Worm (Caenorhabditis elegans) whole organism, L2 larva: ENCODE results near the gene rev-3.

ENCODE experiments used
- alr-1 ChIP-seq: fragments of 150-350 bp; optimal IDR thresholded peaks from 2 replicates; lab custom pipeline; 2014; ENCODE audit warnings: missing biosample characterization, missing genetic modification characterization
- aly-2 ChIP-seq: fragments of 150-350 bp; optimal IDR thresholded peaks from 2 replicates; lab custom pipeline; 2014; ENCODE audit warnings: missing biosample characterization, missing genetic modification characterization
- crh-2 ChIP-seq: sonication (generic microtip); optimal IDR thresholded peaks from 2 replicates; lab custom pipeline; 2017; ENCODE audit warnings: missing biosample characterization, missing genetic modification characterization
- egl-27 ChIP-seq: sonication (generic microtip); optimal IDR thresholded peaks from 3 replicates; lab custom pipeline; 2017; ENCODE audit warnings: missing biosample characterization, missing genetic modification reagents, missing genetic modification characterization
- elt-3 ChIP-seq: sonication (generic microtip); optimal IDR thresholded peaks from 2 replicates; lab custom pipeline; 2017; ENCODE audit warnings: missing biosample characterization, missing genetic modification characterization
- fos-1 ChIP-seq: fragments of 150-350 bp; optimal IDR thresholded peaks from 2 replicates; lab custom pipeline; 2014; ENCODE audit warnings: missing biosample characterization, missing genetic modification characterization
- lin-11 ChIP-seq: fragments of 150-350 bp; sonication (generic microtip); optimal IDR thresholded peaks from 2 replicates; lab custom pipeline; 2014; ENCODE audit warnings: missing biosample characterization, missing genetic modification characterization, inconsistent platforms, mixed read lengths
- lin-13 ChIP-seq: fragments of 150-350 bp; optimal IDR thresholded peaks from 2 replicates; lab custom pipeline; 2014; ENCODE audit warnings: missing biosample characterization, missing genetic modification reagents, missing genetic modification characterization
- lin-39 ChIP-seq: fragments of 150-350 bp; optimal IDR thresholded peaks from 2 replicates; lab custom pipeline; 2014; ENCODE audit warnings: missing biosample characterization, missing genetic modification reagents, missing genetic modification characterization
- mab-5 ChIP-seq: fragments of 150-350 bp; optimal IDR thresholded peaks from 2 replicates; lab custom pipeline; 2014; ENCODE audit warnings: missing biosample characterization, missing genetic modification characterization
- mdl-1 ChIP-seq, 2 experiments: fragments of 150-350 bp in 1 of 2; sonication (generic microtip) in 1 of 2; optimal IDR thresholded peaks; 2 replicates each; lab custom pipeline; 2017; ENCODE audit warnings: missing biosample characterization in 2 of 2, missing genetic modification characterization in 2 of 2
- nhr-10 ChIP-seq: sonication (generic microtip); optimal IDR thresholded peaks from 2 replicates; lab custom pipeline; 2017; ENCODE audit warnings: missing biosample characterization, missing genetic modification characterization
- nhr-11 ChIP-seq: fragments of 150-350 bp; optimal IDR thresholded peaks from 2 replicates; lab custom pipeline; 2014; ENCODE audit warnings: missing biosample characterization, missing genetic modification characterization
- nhr-12 ChIP-seq: fragments of 150-350 bp; optimal IDR thresholded peaks from 2 replicates; lab custom pipeline; 2014; ENCODE audit warnings: missing biosample characterization, missing genetic modification characterization
- nhr-129 ChIP-seq: fragments of 150-350 bp; optimal IDR thresholded peaks from 2 replicates; lab custom pipeline; 2014; ENCODE audit warnings: missing biosample characterization, missing genetic modification characterization
- nhr-21 ChIP-seq: fragments of 150-350 bp; optimal IDR thresholded peaks from 2 replicates; lab custom pipeline; 2014; ENCODE audit warnings: missing biosample characterization, missing genetic modification characterization
- nhr-237 ChIP-seq: fragments of 150-350 bp; optimal IDR thresholded peaks from 2 replicates; lab custom pipeline; 2014; ENCODE audit warnings: missing biosample characterization, missing genetic modification characterization
- nhr-77 ChIP-seq: fragments of 150-350 bp; optimal IDR thresholded peaks from 2 replicates; lab custom pipeline; 2014; ENCODE audit warnings: missing biosample characterization, missing genetic modification characterization
- sem-4 ChIP-seq: fragments of 150-350 bp; optimal IDR thresholded peaks from 2 replicates; lab custom pipeline; 2014; ENCODE audit warnings: missing biosample characterization, missing genetic modification reagents, missing genetic modification characterization
- ztf-1 ChIP-seq: fragments of 200-800 bp; sonication (Bioruptor generic); conservative IDR thresholded peaks from 2 replicates; pipeline ENCODE4 v1.3.6; 2022; ENCODE audit warnings: missing genetic modification characterization, missing compliant biosample characterization

rev-3 gene

DNA sequence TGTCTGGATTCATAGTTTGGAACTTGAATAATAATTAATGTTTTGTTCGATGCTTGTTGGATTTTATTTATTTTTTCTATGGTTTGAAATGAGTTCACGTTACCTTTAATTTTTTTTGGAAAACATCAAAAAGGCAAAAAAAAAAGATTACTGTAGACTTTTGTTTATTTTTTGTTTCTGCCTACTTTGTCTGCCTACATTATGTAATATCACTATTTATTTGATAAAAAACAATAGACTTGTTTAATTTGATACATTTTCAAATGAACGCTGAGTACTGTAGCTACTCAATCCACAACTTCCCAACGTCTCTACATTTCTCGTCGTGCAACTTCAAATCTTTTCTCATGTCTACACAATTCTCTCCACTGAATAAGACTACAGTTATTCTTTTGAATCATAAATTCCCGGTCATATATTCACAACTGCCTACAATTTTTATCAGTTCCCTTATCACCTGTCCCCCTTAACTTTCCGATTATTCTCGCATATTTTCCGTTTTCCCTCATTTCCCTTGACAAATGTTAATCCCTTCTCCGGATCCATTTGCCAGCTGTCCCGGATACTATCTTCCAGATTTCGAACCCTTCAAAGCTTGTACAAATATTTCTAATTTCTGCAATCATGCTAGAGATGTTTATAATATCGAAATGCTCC lies 59.3 kb downstream of the rev-3 start, which contains the start of the genes B0244.9 and B0244.7:
TSS of gene B0244.9 (minus strand) at position 51 of the 657 bp plus-strand sequence.
TSS of gene B0244.7 (plus strand) at position 522 of the 657 bp plus-strand sequence.
- TF ChIP-seq crh-2 (tag; lab: Kevin White, UChicago) (no peak), fos-1 (tag; lab: Kevin White, UChicago) (peak; percentile 83)

DNA sequence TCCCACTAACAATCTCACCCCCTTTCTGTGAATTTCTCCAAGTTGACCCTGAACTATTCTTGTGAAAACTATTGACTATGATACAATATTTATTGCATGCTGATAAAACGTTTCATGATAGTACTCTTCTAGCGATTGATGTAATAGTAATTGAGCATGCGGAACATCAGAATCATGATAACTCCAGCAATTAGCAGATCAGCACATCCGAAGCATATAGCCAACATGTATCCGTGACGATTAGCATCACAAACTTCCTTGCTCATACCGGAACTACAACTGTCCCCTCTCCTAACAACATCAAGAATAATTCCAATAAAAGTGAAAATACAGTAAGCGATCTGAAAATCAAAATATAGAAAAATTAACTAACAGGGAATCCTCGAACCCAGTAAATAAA lies 60.4 kb downstream of the rev-3 start:
- TF ChIP-seq nhr-237 (tag; lab: Kevin White, UChicago) (no peak), fos-1 (tag; lab: Kevin White, UChicago) (no peak), alr-1 (tag; lab: Kevin White, UChicago) (no peak), mdl-1 (tag; optimal IDR thresholded peaks at IDR 0.05; lab: Kevin White, UChicago) (no peak), nhr-21 (tag; lab: Kevin White, UChicago) (no peak)

- TF ChIP-seq sem-4 = no peak
- no peak for TF ChIP-seq alr-1 (tag; lab: Kevin White, UChicago)
- TF ChIP-seq nhr-11 (tag; lab: Kevin White, UChicago) = no peak
- TF ChIP-seq nhr-10 = no peak
- TF ChIP-seq egl-27 = no peak
- TF ChIP-seq mab-5 = no peak
- TF ChIP-seq nhr-237 (tag; lab: Kevin White, UChicago) = no peak
- no peak for TF ChIP-seq nhr-129
- TF ChIP-seq lin-13 (GFP tag; lab: Kevin White, UChicago) = no peak
- no peak for TF ChIP-seq nhr-12
- no peak for TF ChIP-seq lin-11 (tag; lab: Kevin White, UChicago)
- TF ChIP-seq, all 48 proteins: peak for 0
Measured at ce11 chrIII:5729367-5729766, 61.1 kb downstream of the rev-3 start.

DNA sequence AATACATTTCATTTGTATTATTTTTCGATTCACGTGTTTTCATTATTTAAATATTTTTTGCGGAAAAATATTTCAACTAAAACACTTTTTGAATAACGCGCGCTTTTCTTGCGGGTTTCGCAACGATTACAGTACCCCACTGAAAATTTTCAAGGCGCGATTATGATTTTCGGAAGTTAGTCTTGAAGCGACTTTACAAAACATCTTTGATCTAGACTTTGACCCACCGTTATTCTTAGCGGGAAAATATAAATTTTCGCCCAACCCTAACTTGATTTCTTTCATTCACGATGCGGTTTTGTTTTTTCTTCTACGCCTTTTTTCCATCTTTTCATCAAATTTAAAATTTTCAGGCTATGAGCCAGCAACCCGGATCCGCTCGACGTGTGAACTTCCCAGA lies 62.6 kb downstream of the rev-3 start, which contains the start of gene egg-1:
TSS of gene egg-1 (plus strand) at position 354 of the 400 bp plus-strand sequence.
- TF ChIP-seq lin-39 (tag; lab: Kevin White, UChicago) = no peak
- no peak for TF ChIP-seq nhr-77 (tag; lab: Kevin White, UChicago)
- no peak for TF ChIP-seq crh-2 (tag; lab: Kevin White, UChicago)
- TF ChIP-seq egl-27 = no peak
- TF ChIP-seq elt-3 (tag; lab: Kevin White, UChicago) = no peak
- TF ChIP-seq ztf-1 (GFP tag; lab: Robert Waterston, UW) = no peak
- TF ChIP-seq aly-2 (tag; lab: Kevin White, UChicago) = no peak
- no peak for TF ChIP-seq nhr-11 (tag; lab: Kevin White, UChicago)
- TF ChIP-seq, all 48 proteins: peak for 0
